Worm (Caenorhabditis elegans) whole organism, late embryonic: ENCODE measurements around the gene algn-9.

Experiments used
- C08G9.2 ChIP-seq: sonication (generic microtip); optimal IDR thresholded peaks from 2 replicates; lab custom pipeline; 2016; ENCODE audit warnings: mild to moderate bottlenecking, missing genetic modification characterization, moderate library complexity, missing compliant biosample characterization
- C38D4.7 ChIP-seq: fragments of 200-800 bp; sonication (Bioruptor generic); optimal IDR thresholded peaks from 2 replicates; lab custom pipeline; 2018; ENCODE audit warnings: mild to moderate bottlenecking, missing genetic modification characterization, moderate library complexity, missing compliant biosample characterization
- K02D7.2 ChIP-seq: sonication (generic microtip); optimal IDR thresholded peaks from 2 replicates; lab custom pipeline; 2017; ENCODE audit warnings: mild to moderate bottlenecking, missing genetic modification characterization, missing compliant biosample characterization
- K09A11.1 ChIP-seq: sonication (generic microtip); optimal IDR thresholded peaks from 2 replicates; lab custom pipeline; 2017; ENCODE audit warnings: antibody characterized with exemption, mild to moderate bottlenecking, missing genetic modification characterization, missing compliant biosample characterization; ENCODE audit not compliant: insufficient read depth
- Y22D7AL.16 ChIP-seq: sonication (generic microtip); optimal IDR thresholded peaks from 2 replicates; lab custom pipeline; 2016; ENCODE audit warnings: missing genetic modification characterization, missing compliant biosample characterization
- ahr-1 ChIP-seq: sonication (generic microtip); optimal IDR thresholded peaks from 2 replicates; lab custom pipeline; 2016; ENCODE audit warnings: missing genetic modification characterization, missing compliant biosample characterization
- ceh-2 ChIP-seq: sonication (generic microtip); optimal IDR thresholded peaks from 2 replicates; lab custom pipeline; 2016; ENCODE audit warnings: missing genotype, missing genetic modification characterization, missing compliant biosample characterization
- ceh-22 ChIP-seq: sonication (generic microtip); optimal IDR thresholded peaks from 2 replicates; lab custom pipeline; 2017; ENCODE audit warnings: missing biosample characterization, missing genetic modification characterization
- ceh-45 ChIP-seq: fragments of 200-800 bp; sonication (Bioruptor generic); IDR thresholded peaks from 2 replicates; pipeline ENCODE4 v1.3.6; 2022; ENCODE audit warnings: missing genetic modification reagents, missing genetic modification characterization, missing compliant biosample characterization
- ceh-48 ChIP-seq: sonication (generic microtip); optimal IDR thresholded peaks from 2 replicates; lab custom pipeline; 2016; ENCODE audit warnings: missing genetic modification characterization, inconsistent platforms, missing compliant biosample characterization
- ceh-6 ChIP-seq: fragments of 200-800 bp; sonication (Bioruptor generic); optimal IDR thresholded peaks from 2 replicates; lab custom pipeline; 2018; ENCODE audit warnings: mild to moderate bottlenecking, missing genetic modification characterization, missing compliant biosample characterization
- ceh-9 ChIP-seq: sonication (generic microtip); optimal IDR thresholded peaks from 2 replicates; lab custom pipeline; 2016; ENCODE audit warnings: mild to moderate bottlenecking, missing genetic modification characterization, inconsistent platforms, missing compliant biosample characterization
- che-1 ChIP-seq: sonication (generic microtip); optimal IDR thresholded peaks from 2 replicates; lab custom pipeline; 2016; ENCODE audit warnings: mild to moderate bottlenecking, missing genetic modification characterization, missing compliant biosample characterization
- fkh-10 ChIP-seq: fragments of 150-350 bp; optimal IDR thresholded peaks from 2 replicates; lab custom pipeline; 2014; ENCODE audit warnings: missing biosample characterization, missing genetic modification reagents, missing genetic modification characterization
- hlh-13 ChIP-seq: fragments of 200-800 bp; sonication (Bioruptor generic); optimal IDR thresholded peaks from 2 replicates; lab custom pipeline; 2018; ENCODE audit warnings: mild to moderate bottlenecking, missing genetic modification characterization, missing compliant biosample characterization
- hlh-8 ChIP-seq: sonication (generic microtip); optimal IDR thresholded peaks from 2 replicates; lab custom pipeline; 2016; ENCODE audit warnings: missing genotype, missing genetic modification characterization, missing compliant biosample characterization
- lim-6 ChIP-seq: sonication (generic microtip); optimal IDR thresholded peaks from 2 replicates; lab custom pipeline; 2016; ENCODE audit warnings: missing genetic modification characterization, missing compliant biosample characterization
- lin-11 ChIP-seq: fragments of 200-800 bp; sonication (Bioruptor generic); optimal IDR thresholded peaks from 2 replicates; lab custom pipeline; 2018; ENCODE audit warnings: mild to moderate bottlenecking, missing genetic modification characterization, missing compliant biosample characterization
- mec-3 ChIP-seq: sonication (generic microtip); optimal IDR thresholded peaks from 2 replicates; lab custom pipeline; 2016; ENCODE audit warnings: borderline replicate concordance, missing genetic modification characterization, missing compliant biosample characterization
- nfya-1 ChIP-seq: sonication (generic microtip); optimal IDR thresholded peaks from 2 replicates; lab custom pipeline; 2017; ENCODE audit warnings: missing genetic modification characterization, mild to moderate bottlenecking, missing compliant biosample characterization, antibody characterized with exemption, moderate library complexity
- nhr-232 ChIP-seq: sonication (generic microtip); optimal IDR thresholded peaks from 2 replicates; lab custom pipeline; 2016; ENCODE audit warnings: missing genetic modification characterization, missing compliant biosample characterization
- npax-4 ChIP-seq: sonication (generic microtip); optimal IDR thresholded peaks from 2 replicates; lab custom pipeline; 2016; ENCODE audit warnings: missing genetic modification characterization, missing compliant biosample characterization
- odd-2 ChIP-seq: sonication (generic microtip); optimal IDR thresholded peaks from 2 replicates; lab custom pipeline; 2017; ENCODE audit warnings: antibody characterized with exemption, mild to moderate bottlenecking, missing genetic modification characterization, missing compliant biosample characterization
- pha-2 ChIP-seq: sonication (generic microtip); optimal IDR thresholded peaks from 2 replicates; lab custom pipeline; 2017; ENCODE audit warnings: mild to moderate bottlenecking, missing genetic modification characterization, missing compliant biosample characterization
- pha-4 ChIP-seq: fragments of 150-350 bp; optimal IDR thresholded peaks from 2 replicates; lab custom pipeline; 2018; ENCODE audit warnings: missing biosample characterization, missing genetic modification reagents, missing genetic modification characterization
- pqm-1 ChIP-seq: sonication (generic microtip); optimal IDR thresholded peaks from 2 replicates; lab custom pipeline; 2016; ENCODE audit warnings: missing genetic modification characterization, missing compliant biosample characterization
- rnt-1 ChIP-seq: sonication (generic microtip); optimal IDR thresholded peaks from 2 replicates; lab custom pipeline; 2016; ENCODE audit warnings: missing genetic modification characterization, missing compliant biosample characterization
- sdc-2 ChIP-seq: sonication (generic microtip); optimal IDR thresholded peaks from 2 replicates; lab custom pipeline; 2016; ENCODE audit warnings: missing genotype, missing genetic modification characterization, missing compliant biosample characterization
- tbx-7 ChIP-seq: sonication (generic microtip); optimal IDR thresholded peaks from 2 replicates; lab custom pipeline; 2016; ENCODE audit warnings: missing genotype, missing genetic modification characterization, missing compliant biosample characterization
- ttx-3 ChIP-seq: sonication (generic microtip); optimal IDR thresholded peaks from 2 replicates; lab custom pipeline; 2016; ENCODE audit warnings: missing genetic modification reagents, missing genetic modification characterization, missing compliant biosample characterization
- unc-42 ChIP-seq: sonication (generic microtip); optimal IDR thresholded peaks from 2 replicates; lab custom pipeline; 2016; ENCODE audit warnings: missing genotype, missing genetic modification characterization, missing compliant biosample characterization
- unc-86 ChIP-seq: sonication (generic microtip); optimal IDR thresholded peaks from 2 replicates; lab custom pipeline; 2016; ENCODE audit warnings: missing genetic modification characterization, missing compliant biosample characterization
- zip-5 ChIP-seq: sonication (generic microtip); optimal IDR thresholded peaks from 2 replicates; lab custom pipeline; 2016; ENCODE audit warnings: missing genetic modification characterization, missing compliant biosample characterization

The algn-9 gene

DNA sequence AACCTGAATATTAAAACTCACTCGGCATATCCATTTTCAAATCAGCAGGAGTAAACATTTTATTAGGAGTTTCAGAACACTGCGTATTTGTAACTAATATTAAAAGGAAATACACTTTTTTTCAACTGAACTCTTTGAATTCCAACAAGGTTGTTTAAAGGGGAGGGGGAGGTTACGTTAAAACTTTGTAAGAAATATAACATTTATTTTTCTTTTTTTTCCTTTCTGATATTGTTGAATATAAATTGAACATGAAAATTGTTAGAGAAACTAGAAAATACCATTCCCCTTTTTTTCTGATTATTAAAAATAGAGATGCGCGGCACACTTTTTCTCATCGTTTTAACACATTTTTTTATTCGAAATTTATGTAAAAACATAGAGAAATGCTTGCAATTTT is 13.9 kb downstream of the algn-9 start, which contains the start of gene C14A4.8:
Gene C14A4.8, minus strand, starts transcription at position 101 of the 400 bp plus-strand sequence.
- TF ChIP-seq lin-11 (tag; lab: Kevin White, UChicago) (no peak), C38D4.7 (GFP tag; lab: Kevin White, UChicago) (no peak), ceh-45 (GFP tag; lab: Robert Waterston, UW) (no peak), C08G9.2 (tag; lab: Kevin White, UChicago) (no peak), tbx-7 (tag; lab: Kevin White, UChicago) (no peak)

DNA sequence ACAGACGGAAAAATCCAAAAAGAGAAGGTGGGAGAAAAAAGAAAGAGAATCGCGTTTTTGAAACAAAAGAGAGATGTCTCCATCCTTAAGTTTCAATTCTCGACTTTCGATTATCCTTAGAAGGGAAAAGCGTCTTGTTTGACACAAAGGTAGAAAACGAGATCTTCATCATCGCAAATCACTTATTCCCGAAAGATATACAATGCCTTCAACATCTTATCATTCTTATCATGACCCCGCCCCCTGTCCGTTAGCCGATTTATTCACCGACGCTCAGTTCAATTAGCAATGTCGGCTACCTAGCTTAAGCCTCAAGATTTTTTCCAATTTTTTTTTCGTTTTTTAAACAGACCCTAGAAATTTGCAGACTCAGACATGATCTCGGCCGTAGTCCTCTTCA is 14.8 kb downstream of the algn-9 start, which contains the start of gene C14A4.9:
Gene C14A4.9, plus strand, starts transcription at position 368 of the 400 bp plus-strand sequence.
- TF ChIP-seq Y22D7AL.16 (tag; lab: Kevin White, UChicago) = no peak
- TF ChIP-seq che-1 (tag; lab: Kevin White, UChicago) = no peak
- no peak for TF ChIP-seq odd-2
- no peak for TF ChIP-seq ceh-9 (tag; lab: Kevin White, UChicago)
- TF ChIP-seq nfya-1 (tag; lab: Kevin White, UChicago) = no peak
- no peak for TF ChIP-seq ceh-45 (GFP tag; lab: Robert Waterston, UW)
- TF ChIP-seq ceh-2 (tag; lab: Kevin White, UChicago) = no peak
- TF ChIP-seq nhr-232 = no peak
- TF ChIP-seq hlh-8 (tag; lab: Kevin White, UChicago) = no peak
- TF ChIP-seq pha-2 (tag; lab: Kevin White, UChicago) = no peak
- no peak for TF ChIP-seq pha-4 (tag; lab: Kevin White, UChicago)
- TF ChIP-seq fkh-10 = no peak
- no peak for TF ChIP-seq ttx-3 (tag; lab: Kevin White, UChicago)
- no peak for TF ChIP-seq K02D7.2 (tag; lab: Kevin White, UChicago)
- no peak for TF ChIP-seq rnt-1 (tag; lab: Kevin White, UChicago)
- TF ChIP-seq ahr-1 (tag; lab: Kevin White, UChicago) = no peak
- no peak for TF ChIP-seq lin-11 (tag; lab: Kevin White, UChicago)
- TF ChIP-seq unc-42 (tag; lab: Kevin White, UChicago) = no peak
- TF ChIP-seq zip-5 = no peak
- TF ChIP-seq, all 69 proteins: peak for 0

DNA sequence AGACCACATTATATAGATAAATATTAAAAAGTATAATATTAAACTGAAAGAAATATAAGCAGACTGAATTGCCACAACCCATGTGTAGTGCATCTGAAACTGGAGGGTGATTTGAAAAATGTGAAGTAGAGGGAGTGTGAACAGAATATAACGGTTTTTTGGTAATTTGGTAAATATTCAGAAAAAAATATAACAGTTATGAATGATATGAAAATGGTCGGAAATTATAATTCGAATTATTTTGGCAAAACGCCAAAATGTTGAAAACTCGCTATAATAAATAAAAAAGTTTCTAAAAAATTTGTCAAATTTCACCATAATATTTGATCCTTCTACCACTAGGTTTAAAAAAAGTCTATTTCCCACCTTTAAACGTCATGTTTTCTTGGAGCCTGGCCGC is 18.0 kb downstream of the algn-9 start, which contains the start of gene srv-2:
Gene srv-2, minus strand, starts transcription at position 101 of the 400 bp plus-strand sequence.
- TF ChIP-seq npax-4 (no peak), K09A11.1 (tag; lab: Kevin White, UChicago) (no peak), sdc-2 (no peak), fkh-10 (no peak), C08G9.2 (tag; lab: Kevin White, UChicago) (no peak), ttx-3 (tag; lab: Kevin White, UChicago) (no peak)

DNA sequence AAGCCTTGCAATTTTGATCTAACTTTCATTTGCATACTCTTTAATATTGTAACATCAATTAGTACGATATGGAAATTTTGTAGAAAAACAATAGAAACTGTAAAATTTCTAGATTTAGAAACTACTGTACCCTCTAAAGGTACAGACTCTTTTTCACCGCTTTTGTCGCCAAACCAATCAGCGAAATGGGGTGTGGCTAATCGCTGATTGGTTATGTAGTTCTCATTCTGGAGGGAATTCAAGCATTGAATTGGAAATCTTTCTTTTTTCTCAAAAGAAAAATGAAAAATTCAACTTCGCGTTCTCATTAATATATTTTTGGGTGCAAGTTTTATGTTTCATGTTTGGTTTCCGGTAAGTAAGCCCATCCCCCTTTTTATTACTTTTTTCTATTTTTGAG is 19.4 kb downstream of the algn-9 start:
- TF ChIP-seq nfya-1 (tag; lab: Kevin White, UChicago) = peak; percentile 63
- no peak for TF ChIP-seq unc-42 (tag; lab: Kevin White, UChicago)

DNA sequence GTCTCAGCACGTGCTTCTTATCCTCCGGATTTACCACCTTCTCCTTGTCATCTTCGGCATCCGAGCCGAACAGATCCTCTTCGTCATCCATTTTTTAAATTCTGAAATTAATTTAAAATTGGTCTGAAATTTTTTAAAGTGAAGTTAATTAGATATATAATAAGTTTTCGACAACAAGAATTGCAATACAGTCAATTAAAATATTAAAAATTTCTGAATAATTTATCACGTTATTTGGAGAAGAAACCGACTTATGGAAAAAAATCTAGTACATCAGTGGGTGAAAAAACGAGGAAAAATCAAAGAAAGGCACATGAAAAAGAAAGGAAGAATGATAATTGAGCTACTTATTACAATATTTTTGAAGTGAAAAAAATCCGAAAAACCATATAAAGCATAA is 21.4 kb downstream of the algn-9 start, which contains the start of gene taf-13:
Gene taf-13, minus strand, starts transcription at position 101 of the 400 bp plus-strand sequence.
- TF ChIP-seq lim-6 (tag; lab: Kevin White, UChicago) = no peak
- no peak for TF ChIP-seq C08G9.2 (tag; lab: Kevin White, UChicago)
- no peak for TF ChIP-seq ceh-22 (tag; lab: Kevin White, UChicago)
- no peak for TF ChIP-seq unc-86 (tag; lab: Kevin White, UChicago)
- no peak for TF ChIP-seq pqm-1
- TF ChIP-seq pha-2 (tag; lab: Kevin White, UChicago) = no peak
- TF ChIP-seq ceh-9 (tag; lab: Kevin White, UChicago) = no peak
- TF ChIP-seq ceh-6 (GFP tag; lab: Kevin White, UChicago) = no peak
- no peak for TF ChIP-seq rnt-1 (tag; lab: Kevin White, UChicago)
- TF ChIP-seq tbx-7 (tag; lab: Kevin White, UChicago) = no peak
- no peak for TF ChIP-seq ceh-48 (tag; lab: Kevin White, UChicago)
- TF ChIP-seq K02D7.2 (tag; lab: Kevin White, UChicago) = no peak
- no peak for TF ChIP-seq mec-3
- TF ChIP-seq hlh-13 (GFP tag; lab: Kevin White, UChicago) = no peak
